Fruit fly (Drosophila melanogaster) whole organism, pupa: ENCODE results near the gene Atxn7.
A peak's percentile ranks its signal among the peaks of the same experiment; 100 is the strongest.

ENCODE experiments used
- CG32121 ChIP-seq: fragments of 200-800 bp; sonication (Bioruptor generic); IDR thresholded peaks from 2 replicates; pipeline ENCODE4 v1.3.6; 2022; ENCODE audit warnings: missing biosample characterization, missing genetic modification characterization
- CG9948 ChIP-seq: fragments of 200-800 bp; sonication (Bioruptor generic); optimal IDR thresholded peaks from 2 replicates; lab custom pipeline; 2018; ENCODE audit warnings: missing biosample characterization, mild to moderate bottlenecking, missing genetic modification characterization, moderate library complexity
- Pif1A ChIP-seq: fragments of 200-800 bp; sonication (Bioruptor generic); optimal IDR thresholded peaks from 3 replicates; lab custom pipeline; 2016; ENCODE audit warnings: missing biosample characterization, missing genetic modification characterization
- Pif1B ChIP-seq: fragments of 200-800 bp; sonication (Bioruptor generic); optimal IDR thresholded peaks from 3 replicates; lab custom pipeline; 2016; ENCODE audit warnings: missing biosample characterization, missing genetic modification characterization

- TF ChIP-seq CG32121 (no peak; the same call in 1 of the 2 replicates), Pif1A (no peak), CG9948 (tag; lab: Kevin White, UChicago) (no peak), Pif1B (peak; percentile 20)
Observed at dm6 chr2L:2362808-2363394, 12.7 kb upstream of the Atxn7 start.
